Fruit fly (Drosophila melanogaster): Measurements from ENCODE around the gene PGRP-LC.

- no peak for TF ChIP-seq Asciz (GFP tag; optimal IDR thresholded peaks at IDR 0.05)
- no peak for TF ChIP-seq CG10147 (GFP tag; optimal IDR thresholded peaks at IDR 0.05)
- TF ChIP-seq slbo (GFP tag; IDR thresholded peaks at IDR 0.05) = no peak
- no peak for TF ChIP-seq NC2β (GFP tag; optimal IDR thresholded peaks at IDR 0.05)
- TF ChIP-seq CG14014 (GFP tag; IDR thresholded peaks at IDR 0.05) = no peak
- no peak for TF ChIP-seq nerfin-1 (tag; optimal IDR thresholded peaks at IDR 0.05)
- TF ChIP-seq fru (optimal IDR thresholded peaks at IDR 0.05) = no peak
- TF ChIP-seq CG1024 (GFP tag; IDR thresholded peaks at IDR 0.05) = no peak
Observed at dm6 chr3L:9304393-9304792, 34.2 kb upstream of the PGRP-LC start.
